Worm (Caenorhabditis elegans) whole organism, late embryonic: Measurements from ENCODE around the gene ttll-9.

Source experiments
- elt-2 ChIP-seq: sonication (generic microtip); optimal IDR thresholded peaks from 2 replicates; lab custom pipeline; 2016; ENCODE audit warnings: missing genetic modification reagents, missing genetic modification characterization, missing compliant biosample characterization
- mec-3 ChIP-seq: sonication (generic microtip); optimal IDR thresholded peaks from 2 replicates; lab custom pipeline; 2016; ENCODE audit warnings: borderline replicate concordance, missing genetic modification characterization, missing compliant biosample characterization
- pqm-1 ChIP-seq: sonication (generic microtip); optimal IDR thresholded peaks from 2 replicates; lab custom pipeline; 2016; ENCODE audit warnings: missing genetic modification characterization, missing compliant biosample characterization
- sox-4 ChIP-seq: sonication (generic microtip); optimal IDR thresholded peaks from 2 replicates; lab custom pipeline; 2017; ENCODE audit warnings: mild to moderate bottlenecking, missing genetic modification characterization, inconsistent platforms, missing compliant biosample characterization

DNA sequence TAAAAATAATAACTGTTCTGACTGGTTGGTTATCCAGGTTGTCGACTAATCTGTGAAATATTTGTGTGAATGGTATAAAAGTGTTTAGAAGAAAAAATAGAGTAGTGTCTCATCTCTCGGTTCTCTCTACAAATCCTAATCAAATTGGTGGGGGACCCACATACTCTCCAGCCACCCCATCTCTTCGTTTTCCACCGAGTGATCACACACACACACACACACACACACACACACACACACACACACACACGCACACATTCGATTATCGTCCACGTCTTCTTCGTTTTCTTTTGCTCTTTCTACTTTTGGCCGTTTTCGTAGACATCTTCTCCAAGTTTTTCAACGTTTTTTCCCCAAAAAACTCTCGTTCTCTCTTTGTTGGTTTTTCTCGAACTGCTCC, 37.1 kb upstream of the ttll-9 start:
- TF ChIP-seq elt-2 (tag; lab: Kevin White, UChicago): no peak
- TF ChIP-seq sox-4 (tag; lab: Kevin White, UChicago): no peak
- TF ChIP-seq pqm-1 (tag; lab: Kevin White, UChicago): no peak
- no peak for TF ChIP-seq mec-3 (tag; lab: Kevin White, UChicago)
